Fruit fly (Drosophila melanogaster): ENCODE measurements around the gene Chc.

Gene Chc

dm6 chrX:15859387-15859786 lies 24.1 kb upstream of the Chc start, which contains the start of gene AlkB (continued):
- no peak for TF ChIP-seq hbn (GFP tag; IDR thresholded peaks at IDR 0.05; ENCODE audit: partially characterized antibody)
- TF ChIP-seq CG1792 (GFP tag; optimal IDR thresholded peaks at IDR 0.05): no peak
- TF ChIP-seq sna (GFP tag; IDR thresholded peaks at IDR 0.05; ENCODE audit: partially characterized antibody): no peak
- TF ChIP-seq CG8944 (GFP tag; optimal IDR thresholded peaks at IDR 0.05): no peak
- TF ChIP-seq Lpt (GFP tag; optimal IDR thresholded peaks at IDR 0.05): no peak
- 0 out of 2 replicates have a peak, but pooled peaks have one; percentile 17 for TF ChIP-seq amos (GFP tag; IDR thresholded peaks at IDR 0.05; ENCODE audit: partially characterized antibody)
- peak; percentile 44 for TF ChIP-seq gfzf (GFP tag; optimal IDR thresholded peaks at IDR 0.05)
- no peak for TF ChIP-seq CG12104 (GFP tag; optimal IDR thresholded peaks at IDR 0.05)
- TF ChIP-seq E2f2 (GFP tag; IDR thresholded peaks at IDR 0.05): no peak
- no peak for TF ChIP-seq Dip2 (GFP tag; IDR thresholded peaks at IDR 0.05)
- no peak for TF ChIP-seq zen (tag; optimal IDR thresholded peaks at IDR 0.05)
- TF ChIP-seq CG18476 (GFP tag; optimal IDR thresholded peaks at IDR 0.05): no peak
- TF ChIP-seq Dll (GFP tag; IDR thresholded peaks at IDR 0.05; ENCODE audit: partially characterized antibody): peak; percentile 49; the same call in 1 of the 4 replicates
- TF ChIP-seq CG6272 (GFP tag; IDR thresholded peaks at IDR 0.05): no peak
- TF ChIP-seq nmo (GFP tag; optimal IDR thresholded peaks at IDR 0.05): no peak
- TF ChIP-seq Myb (GFP tag; optimal IDR thresholded peaks at IDR 0.05): no peak
- no peak for TF ChIP-seq CG31365 (tag; optimal IDR thresholded peaks at IDR 0.05)
- TF ChIP-seq cato (GFP tag; optimal IDR thresholded peaks at IDR 0.05; ENCODE audit: borderline replicate concordance): no peak
- no peak for TF ChIP-seq Mad (GFP tag; optimal IDR thresholded peaks at IDR 0.05)
- TF ChIP-seq NfI (GFP tag; optimal IDR thresholded peaks at IDR 0.05): no peak
- TF ChIP-seq salm (tag; optimal IDR thresholded peaks at IDR 0.05): no peak
- no peak for TF ChIP-seq Bdp1 (GFP tag; optimal IDR thresholded peaks at IDR 0.05)
- no peak for TF ChIP-seq Eip74EF (GFP tag; optimal IDR thresholded peaks at IDR 0.05)
- no peak for TF ChIP-seq CG6689 (GFP tag; IDR thresholded peaks at IDR 0.05)
- no peak for TF ChIP-seq PHDP (tag; optimal IDR thresholded peaks at IDR 0.05)
- TF ChIP-seq CG13287 (GFP tag; IDR thresholded peaks at IDR 0.05; ENCODE audit: partially characterized antibody): 0 out of 2 replicates have a peak, but pooled peaks have one; percentile 19
- TF ChIP-seq H2.0 (GFP tag; IDR thresholded peaks at IDR 0.05): no peak
- no peak for TF ChIP-seq CG6765 (GFP tag; optimal IDR thresholded peaks at IDR 0.05)
- TF ChIP-seq fd3F (GFP tag; optimal IDR thresholded peaks at IDR 0.05): no peak
- TF ChIP-seq gcm2 (GFP tag; optimal IDR thresholded peaks at IDR 0.05): no peak
- no peak for TF ChIP-seq tap (tag; optimal IDR thresholded peaks at IDR 0.05)
- no peak for TF ChIP-seq CG11093 (GFP tag; IDR thresholded peaks at IDR 0.05)
- no peak for TF ChIP-seq CG17359 (tag; optimal IDR thresholded peaks at IDR 0.05)
- TF ChIP-seq BEAF-32 (GFP tag; optimal IDR thresholded peaks at IDR 0.05): peak; percentile 45
- no peak for TF ChIP-seq ro (GFP tag; IDR thresholded peaks at IDR 0.05)

- TF ChIP-seq CG17328 (GFP tag; IDR thresholded peaks at IDR 0.05) (no peak), Dref (GFP tag; IDR thresholded peaks at IDR 0.05) (peak; percentile 88), CG4707 (GFP tag; optimal IDR thresholded peaks at IDR 0.05) (no peak), mam (GFP tag; optimal IDR thresholded peaks at IDR 0.05) (peak; percentile 5), CG6765 (GFP tag; optimal IDR thresholded peaks at IDR 0.05) (no peak), Dip2 (GFP tag; IDR thresholded peaks at IDR 0.05) (no peak), CG7357 (GFP tag; IDR thresholded peaks at IDR 0.05) (peak; percentile 92), prd (optimal IDR thresholded peaks at IDR 0.05) (no peak), prd (GFP tag; IDR thresholded peaks at IDR 0.05) (peak; percentile 16; the same call in 1 of the 3 replicates), CG8924 (tag; optimal IDR thresholded peaks at IDR 0.05) (peak; percentile 39), E2f2 (GFP tag; IDR thresholded peaks at IDR 0.05) (0 out of 2 replicates have a peak, but pooled peaks have one; percentile 10), gcm (GFP tag; optimal IDR thresholded peaks at IDR 0.05) (no peak), hkb (optimal IDR thresholded peaks at IDR 0.05) (no peak), hkb (GFP tag; IDR thresholded peaks at IDR 0.05) (0 out of 2 replicates have a peak, but pooled peaks have one; percentile 19), CG6272 (GFP tag; IDR thresholded peaks at IDR 0.05) (no peak), Gug (GFP tag; IDR thresholded peaks at IDR 0.05) (no peak), Ptx1 (GFP tag; IDR thresholded peaks at IDR 0.05) (no peak), CG14710 (tag; optimal IDR thresholded peaks at IDR 0.05) (peak; percentile 24), Optix (GFP tag; IDR thresholded peaks at IDR 0.05) (no peak), sna (GFP tag; IDR thresholded peaks at IDR 0.05; ENCODE audit: partially characterized antibody) (peak; percentile 57)
Measured at dm6 chrX:15857601-15858284, 22.5 kb upstream of the Chc start, which contains the start of the genes CG46440 and Myb. Gene CG46440, minus strand, starts transcription at chrX:15857823. Gene Myb, minus strand, starts transcription at chrX:15857823.

All from whole organism, embryonic.